Worm (Caenorhabditis elegans) whole organism, mixed stage, embryonic: ENCODE results near the gene srlf-22.

Source experiments
- ces-1 ChIP-seq: fragments of 150-350 bp; optimal IDR thresholded peaks from 2 replicates; lab custom pipeline; 2014; ENCODE audit warnings: missing biosample characterization, missing genetic modification reagents, missing genetic modification characterization
- elt-3 ChIP-seq: fragments of 150-350 bp; optimal IDR thresholded peaks from 2 replicates; lab custom pipeline; 2014; ENCODE audit warnings: missing biosample characterization, missing genetic modification characterization
- mep-1 ChIP-seq: fragments of 150-350 bp; optimal IDR thresholded peaks from 2 replicates; lab custom pipeline; 2017; ENCODE audit warnings: missing biosample characterization, missing genetic modification reagents, missing genetic modification characterization, inconsistent platforms
- mls-2 ChIP-seq: sonication (generic microtip); optimal IDR thresholded peaks from 2 replicates; lab custom pipeline; 2016; ENCODE audit warnings: mild to moderate bottlenecking, missing genetic modification characterization, moderate library complexity, missing compliant biosample characterization
- nhr-12 ChIP-seq: fragments of 150-350 bp; optimal IDR thresholded peaks from 2 replicates; lab custom pipeline; 2014; ENCODE audit warnings: missing biosample characterization, missing genetic modification characterization
- nhr-237 ChIP-seq: fragments of 150-350 bp; optimal IDR thresholded peaks from 2 replicates; lab custom pipeline; 2014; ENCODE audit warnings: missing biosample characterization, missing genetic modification characterization
- nhr-28 ChIP-seq: fragments of 150-350 bp; optimal IDR thresholded peaks from 2 replicates; lab custom pipeline; 2014; ENCODE audit warnings: missing biosample characterization, missing genetic modification characterization
- nhr-76 ChIP-seq: sonication (generic microtip); optimal IDR thresholded peaks from 2 replicates; lab custom pipeline; 2017; ENCODE audit warnings: missing biosample characterization, missing genetic modification characterization
- pha-4 ChIP-seq: fragments of 150-350 bp; optimal IDR thresholded peaks from 2 replicates; lab custom pipeline; 2018; ENCODE audit warnings: missing biosample characterization, missing genetic modification reagents, missing genetic modification characterization
- snpc-4 ChIP-seq: fragments of 150-350 bp; optimal IDR thresholded peaks from 2 replicates; lab custom pipeline; 2014; ENCODE audit warnings: missing biosample characterization, missing genetic modification characterization
- unc-39 ChIP-seq: fragments of 150-350 bp; optimal IDR thresholded peaks from 2 replicates; lab custom pipeline; 2014; ENCODE audit warnings: missing biosample characterization, missing genetic modification characterization
- unc-62 ChIP-seq: fragments of 150-350 bp; optimal IDR thresholded peaks from 2 replicates; lab custom pipeline; 2014; ENCODE audit warnings: missing biosample characterization, missing genetic modification reagents, missing genetic modification characterization

ce11 chrV:893437-894018, 2.6 kb downstream of the srlf-22 start, which contains the start of the genes srlf-23 and srlf-20:
- TF ChIP-seq ces-1 (GFP tag; lab: Kevin White, UChicago) (no peak), unc-62 (GFP tag; lab: Kevin White, UChicago) (no peak), elt-3 (tag; lab: Kevin White, UChicago) (no peak), unc-39 (tag; lab: Kevin White, UChicago) (no peak), snpc-4 (tag; lab: Kevin White, UChicago) (no peak), mls-2 (tag; lab: Kevin White, UChicago) (no peak), nhr-28 (no peak), pha-4 (tag; lab: Kevin White, UChicago) (no peak), nhr-12 (tag; lab: Kevin White, UChicago) (no peak), nhr-237 (no peak), nhr-76 (tag; lab: Kevin White, UChicago) (no peak), mep-1 (tag; lab: Kevin White, UChicago) (no peak)
